Fruit fly (Drosophila melanogaster): Measurements from ENCODE around the gene FASN1.
A peak's percentile ranks its signal among the peaks of the same experiment; 100 is the strongest.

FASN1 gene

dm6 chr2L:3090245-3090644 lies 33.8 kb downstream of the FASN1 start (continued):
- no peak for TF ChIP-seq trh (GFP tag; optimal IDR thresholded peaks at IDR 0.05)
- TF ChIP-seq eve (GFP tag; optimal IDR thresholded peaks at IDR 0.05), result no peak
- TF ChIP-seq Bgb (GFP tag; IDR thresholded peaks at IDR 0.05; ENCODE audit: partially characterized antibody), result 0 out of 2 replicates have a peak, but pooled peaks have one; percentile 11
- 0 out of 2 replicates have a peak, but pooled peaks have one; percentile 26 for TF ChIP-seq MBD-R2 (GFP tag; IDR thresholded peaks at IDR 0.05)
- TF ChIP-seq CrebB (tag; optimal IDR thresholded peaks at IDR 0.05), result no peak

- peak; percentile 14 for TF ChIP-seq Fer3 (tag; optimal IDR thresholded peaks at IDR 0.05)
- TF ChIP-seq pum (GFP tag; optimal IDR thresholded peaks at IDR 0.05), result peak; percentile 21
- peak; percentile 29 for TF ChIP-seq Oli (tag; optimal IDR thresholded peaks at IDR 0.05)
- peak; percentile 61 for TF ChIP-seq gem (tag; optimal IDR thresholded peaks at IDR 0.05)
- TF ChIP-seq Spps (tag; optimal IDR thresholded peaks at IDR 0.05), result no peak
- TF ChIP-seq CG18619 (GFP tag; optimal IDR thresholded peaks at IDR 0.05), result peak; percentile 9
- TF ChIP-seq ci (GFP tag; IDR thresholded peaks at IDR 0.05), result peak; percentile 51; the same call in 1 of the 3 replicates
- peak; percentile 36 for TF ChIP-seq CoRest (tag; optimal IDR thresholded peaks at IDR 0.05)
- peak; percentile 50 for TF ChIP-seq Rfx (GFP tag; IDR thresholded peaks at IDR 0.05)
- no peak for TF ChIP-seq CG7745 (tag; optimal IDR thresholded peaks at IDR 0.05)
- TF ChIP-seq Aef1 (GFP tag; IDR thresholded peaks at IDR 0.05), result peak; percentile 19; the same call in 1 of the 3 replicates
- peak; percentile 27; the same call in 1 of the 2 replicates for TF ChIP-seq stc (GFP tag; IDR thresholded peaks at IDR 0.05)
- peak; percentile 15 for TF ChIP-seq CG10274 (GFP tag; optimal IDR thresholded peaks at IDR 0.05)
- no peak for TF ChIP-seq shn (GFP tag; optimal IDR thresholded peaks at IDR 0.05)
- peak; percentile 10; the same call in 1 of the 2 replicates for TF ChIP-seq ranshi (GFP tag; IDR thresholded peaks at IDR 0.05)
- TF ChIP-seq twi (tag; optimal IDR thresholded peaks at IDR 0.05), result no peak
- peak; percentile 47 for TF ChIP-seq CG30403 (GFP tag; optimal IDR thresholded peaks at IDR 0.05)
- TF ChIP-seq slbo (GFP tag; IDR thresholded peaks at IDR 0.05), result peak; percentile 37; the same call in 1 of the 2 replicates
- TF ChIP-seq Hr51 (GFP tag; optimal IDR thresholded peaks at IDR 0.05), result peak in 1 of 2 experiments; percentile 66
- TF ChIP-seq Ssrp (tag; optimal IDR thresholded peaks at IDR 0.05), result peak; percentile 1
- TF ChIP-seq CG18599 (GFP tag; optimal IDR thresholded peaks at IDR 0.05), result peak; percentile 44
- TF ChIP-seq CG3281 (GFP tag; optimal IDR thresholded peaks at IDR 0.05), result peak; percentile 29
- peak; percentile 65 for TF ChIP-seq Sox100B (GFP tag; optimal IDR thresholded peaks at IDR 0.05)
- 0 out of 3 replicates have a peak, but pooled peaks have one; percentile 34 for TF ChIP-seq otp (GFP tag; IDR thresholded peaks at IDR 0.05)
- TF ChIP-seq CG12744 (GFP tag; optimal IDR thresholded peaks at IDR 0.05), result no peak
- TF ChIP-seq chif (GFP tag; optimal IDR thresholded peaks at IDR 0.05), result peak in 1 of 2 experiments; percentile 4
- peak; percentile 5 for TF ChIP-seq Mad (GFP tag; optimal IDR thresholded peaks at IDR 0.05)
- TF ChIP-seq az2 (GFP tag; optimal IDR thresholded peaks at IDR 0.05), result peak; percentile 23
- peak; percentile 30; the same call in 2 of the 3 replicates for TF ChIP-seq tgo (GFP tag; IDR thresholded peaks at IDR 0.05)
- TF ChIP-seq lilli (GFP tag; optimal IDR thresholded peaks at IDR 0.05), result peak; percentile 52
- peak; percentile 18 for TF ChIP-seq ind (GFP tag; optimal IDR thresholded peaks at IDR 0.05)
- no peak for TF ChIP-seq CG7271 (tag; optimal IDR thresholded peaks at IDR 0.05)
- peak; percentile 43 for TF ChIP-seq fd96Cb (tag; optimal IDR thresholded peaks at IDR 0.05)
- peak; percentile 21 for TF ChIP-seq CG13424 (tag; optimal IDR thresholded peaks at IDR 0.05)
- 0 out of 2 replicates have a peak, but pooled peaks have one; percentile 31 for TF ChIP-seq CG32767 (GFP tag; IDR thresholded peaks at IDR 0.05)
- TF ChIP-seq Ets65A (GFP tag), result peak; percentile 38
- TF ChIP-seq CG7987 (GFP tag; optimal IDR thresholded peaks at IDR 0.05), result no peak
- no peak for TF ChIP-seq zen (tag; optimal IDR thresholded peaks at IDR 0.05)
- TF ChIP-seq ftz-f1 (GFP tag; optimal IDR thresholded peaks at IDR 0.05), result no peak
- TF ChIP-seq CG15073 (GFP tag; optimal IDR thresholded peaks at IDR 0.05), result no peak
- TF ChIP-seq CG12769 (tag; optimal IDR thresholded peaks at IDR 0.05), result peak; percentile 41
- TF ChIP-seq Sin3A (optimal IDR thresholded peaks at IDR 0.05), result no peak
- TF ChIP-seq sisA (GFP tag; IDR thresholded peaks at IDR 0.05), result peak; percentile 60
- peak; percentile 18 for TF ChIP-seq CG9437 (GFP tag; optimal IDR thresholded peaks at IDR 0.05)
These were observed 36.1 kb downstream of the FASN1 start for dm6 chr2L:3092535-3092934.
